Worm (Caenorhabditis elegans) whole organism, early embryonic: ENCODE results near the gene sea-2.

ENCODE experiments used
- ama-1 ChIP-seq: fragments of 150-350 bp; optimal IDR thresholded peaks from 2 replicates; lab custom pipeline; 2014
- hmbx-1 ChIP-seq: sonication (generic microtip); optimal IDR thresholded peaks from 2 replicates; lab custom pipeline; 2016; ENCODE audit warnings: mild to moderate bottlenecking, missing genetic modification characterization, missing compliant biosample characterization
- sea-1 ChIP-seq: fragments of 200-800 bp; sonication (Bioruptor generic); conservative IDR thresholded peaks from 2 replicates; pipeline ENCODE4 v1.3.6; 2022; ENCODE audit warnings: missing genetic modification characterization, missing compliant biosample characterization

ce11 chrII:3958673-3959299, 8.6 kb downstream of the sea-2 start:
- TF ChIP-seq ama-1 (lab: Kevin White, UChicago) (no peak), hmbx-1 (tag; lab: Kevin White, UChicago) (no peak), sea-1 (GFP tag; lab: Robert Waterston, UW) (no peak)
